Worm (Caenorhabditis elegans): ENCODE data around the gene T27A8.3.

T27A8.3 gene

ce11 chrX:16030506-16030905 lies 32.0 kb upstream of the T27A8.3 start, which contains the start of gene mboa-1:
Gene mboa-1, plus strand, starts transcription at chrX:16030806.
- TF ChIP-seq unc-55 (GFP tag; optimal IDR thresholded peaks at IDR 0.05) (no peak), snpc-4 (tag; optimal IDR thresholded peaks at IDR 0.05) (no peak), lsy-2 (tag; optimal IDR thresholded peaks at IDR 0.05) (no peak), nhr-25 (tag; optimal IDR thresholded peaks at IDR 0.05) (no peak), nhr-237 (tag; optimal IDR thresholded peaks at IDR 0.05) (no peak), nhr-10 (tag; optimal IDR thresholded peaks at IDR 0.05) (no peak), C34F6.9 (tag; optimal IDR thresholded peaks at IDR 0.05) (no peak), aly-2 (tag; optimal IDR thresholded peaks at IDR 0.05) (no peak), zag-1 (tag; optimal IDR thresholded peaks at IDR 0.05) (no peak), egl-27 (tag; optimal IDR thresholded peaks at IDR 0.05) (no peak)

- TF ChIP-seq nhr-6 (tag; optimal IDR thresholded peaks at IDR 0.05) (no peak), fos-1 (tag; optimal IDR thresholded peaks at IDR 0.05) (peak; percentile 5)
Measured at ce11 chrX:16039173-16039572, 23.3 kb upstream of the T27A8.3 start.

- TF ChIP-seq aly-2 (tag; optimal IDR thresholded peaks at IDR 0.05): no peak
- TF ChIP-seq nhr-237 (tag; optimal IDR thresholded peaks at IDR 0.05): no peak
- TF ChIP-seq unc-62 (GFP tag; optimal IDR thresholded peaks at IDR 0.05): no peak
- no peak for TF ChIP-seq elt-3 (tag; optimal IDR thresholded peaks at IDR 0.05)
- TF ChIP-seq dmd-4 (tag; optimal IDR thresholded peaks at IDR 0.05): no peak
- TF ChIP-seq ceh-16 (tag; optimal IDR thresholded peaks at IDR 0.05): no peak
- no peak for TF ChIP-seq nhr-12 (tag; optimal IDR thresholded peaks at IDR 0.05)
- TF ChIP-seq sma-9 (GFP tag; optimal IDR thresholded peaks at IDR 0.05): peak; percentile 54
- TF ChIP-seq sma-9 (tag; optimal IDR thresholded peaks at IDR 0.05): no peak
- no peak for TF ChIP-seq lin-13 (GFP tag; optimal IDR thresholded peaks at IDR 0.05)
- TF ChIP-seq ama-1 (optimal IDR thresholded peaks at IDR 0.05): no peak
- no peak for TF ChIP-seq nhr-23 (tag; optimal IDR thresholded peaks at IDR 0.05)
- no peak for TF ChIP-seq alr-1 (tag; optimal IDR thresholded peaks at IDR 0.05)
- TF ChIP-seq gmeb-1 (tag; optimal IDR thresholded peaks at IDR 0.05): no peak
- TF ChIP-seq mbf-1 (tag; optimal IDR thresholded peaks at IDR 0.05): no peak
- TF ChIP-seq mab-5 (tag; optimal IDR thresholded peaks at IDR 0.05): no peak
- TF ChIP-seq F13H6.1 (tag; optimal IDR thresholded peaks at IDR 0.05): peak; percentile 62
- TF ChIP-seq Y55F3AM.14 (GFP tag; optimal IDR thresholded peaks at IDR 0.05): no peak
- peak in 1 of 2 experiments; percentile 28 for TF ChIP-seq lsy-2 (tag; optimal IDR thresholded peaks at IDR 0.05)
- peak; percentile 39 for TF ChIP-seq fos-1 (tag; optimal IDR thresholded peaks at IDR 0.05)
- TF ChIP-seq ztf-4 (tag; optimal IDR thresholded peaks at IDR 0.05): no peak
- no peak for TF ChIP-seq unc-55 (GFP tag; optimal IDR thresholded peaks at IDR 0.05)
- no peak for TF ChIP-seq zag-1 (tag; optimal IDR thresholded peaks at IDR 0.05)
- no peak for TF ChIP-seq lin-39 (tag; optimal IDR thresholded peaks at IDR 0.05)
- peak; percentile 0 for TF ChIP-seq egl-27 (tag; optimal IDR thresholded peaks at IDR 0.05)
- no peak for TF ChIP-seq ZK546.5 (tag; optimal IDR thresholded peaks at IDR 0.05)
- peak; percentile 25 for TF ChIP-seq C34F6.9 (tag; optimal IDR thresholded peaks at IDR 0.05)
- no peak for TF ChIP-seq mdl-1 (tag; optimal IDR thresholded peaks at IDR 0.05)
- TF ChIP-seq peb-1 (tag; optimal IDR thresholded peaks at IDR 0.05): no peak
- TF ChIP-seq nhr-11 (tag; optimal IDR thresholded peaks at IDR 0.05): no peak
- TF ChIP-seq crh-2 (tag; optimal IDR thresholded peaks at IDR 0.05): peak; percentile 22
- TF ChIP-seq nhr-25 (tag; optimal IDR thresholded peaks at IDR 0.05): peak; percentile 49
- no peak for TF ChIP-seq nhr-77 (tag; optimal IDR thresholded peaks at IDR 0.05)
- no peak for TF ChIP-seq unc-39 (tag; optimal IDR thresholded peaks at IDR 0.05)
- no peak for TF ChIP-seq ztf-1 (GFP tag; conservative IDR thresholded peaks at IDR 0.05)
- TF ChIP-seq lin-11 (tag; optimal IDR thresholded peaks at IDR 0.05): peak; percentile 13
- no peak for TF ChIP-seq sem-4 (tag; optimal IDR thresholded peaks at IDR 0.05)
- TF ChIP-seq R02D3.7 (tag; optimal IDR thresholded peaks at IDR 0.05): no peak
- no peak for TF ChIP-seq nhr-6 (tag; optimal IDR thresholded peaks at IDR 0.05)
- no peak for TF ChIP-seq snpc-4 (tag; optimal IDR thresholded peaks at IDR 0.05)
- no peak for TF ChIP-seq ceh-82 (tag; optimal IDR thresholded peaks at IDR 0.05)
- TF ChIP-seq blmp-1 (tag; optimal IDR thresholded peaks at IDR 0.05; ENCODE audit: insufficient read depth): peak; percentile 61
- TF ChIP-seq elt-1 (tag; optimal IDR thresholded peaks at IDR 0.05): no peak
- TF ChIP-seq ztf-11 (tag; optimal IDR thresholded peaks at IDR 0.05): no peak
- no peak for TF ChIP-seq nhr-10 (tag; optimal IDR thresholded peaks at IDR 0.05)
- peak; percentile 66 for TF ChIP-seq nhr-129 (tag; optimal IDR thresholded peaks at IDR 0.05)
- TF ChIP-seq sma-3 (GFP tag; optimal IDR thresholded peaks at IDR 0.05): no peak
- TF ChIP-seq nhr-21 (tag; optimal IDR thresholded peaks at IDR 0.05): no peak
- TF ChIP-seq skn-1 (tag; optimal IDR thresholded peaks at IDR 0.05): no peak
Measured at ce11 chrX:16040207-16040716, 22.2 kb upstream of the T27A8.3 start, which contains the start of gene B0395.3. Gene B0395.3, minus strand, starts transcription at chrX:16040257.
